Worm (Caenorhabditis elegans) whole organism, L2 larva: Measurements from ENCODE around the gene hpo-34.

Experiments used
- C34F6.9 ChIP-seq: fragments of 150-350 bp; optimal IDR thresholded peaks from 2 replicates; lab custom pipeline; 2014; ENCODE audit warnings: missing biosample characterization, missing genetic modification characterization
- F13H6.1 ChIP-seq: sonication (generic microtip); optimal IDR thresholded peaks from 2 replicates; lab custom pipeline; 2016; ENCODE audit warnings: missing genetic modification characterization, missing compliant biosample characterization
- Y55F3AM.14 ChIP-seq: fragments of 200-800 bp; sonication (Bioruptor generic); optimal IDR thresholded peaks from 2 replicates; lab custom pipeline; 2018; ENCODE audit warnings: mild to moderate bottlenecking, missing genetic modification characterization, missing compliant biosample characterization
- alr-1 ChIP-seq: fragments of 150-350 bp; optimal IDR thresholded peaks from 2 replicates; lab custom pipeline; 2014; ENCODE audit warnings: missing biosample characterization, missing genetic modification characterization
- aly-2 ChIP-seq: fragments of 150-350 bp; optimal IDR thresholded peaks from 2 replicates; lab custom pipeline; 2014; ENCODE audit warnings: missing biosample characterization, missing genetic modification characterization
- ama-1 ChIP-seq: fragments of 150-350 bp; optimal IDR thresholded peaks from 2 replicates; lab custom pipeline; 2018; ENCODE audit warnings: inconsistent platforms
- blmp-1 ChIP-seq: sonication (generic microtip); optimal IDR thresholded peaks from 2 replicates; lab custom pipeline; 2017; ENCODE audit warnings: missing genetic modification characterization, mild to moderate bottlenecking, missing compliant biosample characterization, antibody characterized with exemption, moderate library complexity; ENCODE audit not compliant: insufficient read depth
- ceh-16 ChIP-seq: fragments of 150-350 bp; optimal IDR thresholded peaks from 2 replicates; lab custom pipeline; 2014; ENCODE audit warnings: missing biosample characterization, missing genetic modification characterization
- ceh-82 ChIP-seq: fragments of 150-350 bp; optimal IDR thresholded peaks from 2 replicates; lab custom pipeline; 2014; ENCODE audit warnings: missing biosample characterization, missing genetic modification characterization
- crh-2 ChIP-seq: sonication (generic microtip); optimal IDR thresholded peaks from 2 replicates; lab custom pipeline; 2017; ENCODE audit warnings: missing biosample characterization, missing genetic modification characterization
- egl-27 ChIP-seq: sonication (generic microtip); optimal IDR thresholded peaks from 3 replicates; lab custom pipeline; 2017; ENCODE audit warnings: missing biosample characterization, missing genetic modification reagents, missing genetic modification characterization
- elt-3 ChIP-seq: sonication (generic microtip); optimal IDR thresholded peaks from 2 replicates; lab custom pipeline; 2017; ENCODE audit warnings: missing biosample characterization, missing genetic modification characterization
- fos-1 ChIP-seq: fragments of 150-350 bp; optimal IDR thresholded peaks from 2 replicates; lab custom pipeline; 2014; ENCODE audit warnings: missing biosample characterization, missing genetic modification characterization
- lin-11 ChIP-seq: fragments of 150-350 bp; sonication (generic microtip); optimal IDR thresholded peaks from 2 replicates; lab custom pipeline; 2014; ENCODE audit warnings: missing biosample characterization, missing genetic modification characterization, inconsistent platforms, mixed read lengths
- lin-13 ChIP-seq: fragments of 150-350 bp; optimal IDR thresholded peaks from 2 replicates; lab custom pipeline; 2014; ENCODE audit warnings: missing biosample characterization, missing genetic modification reagents, missing genetic modification characterization
- lin-39 ChIP-seq: fragments of 150-350 bp; optimal IDR thresholded peaks from 2 replicates; lab custom pipeline; 2014; ENCODE audit warnings: missing biosample characterization, missing genetic modification reagents, missing genetic modification characterization
- lsy-2 ChIP-seq, 2 experiments: fragments of 150-350 bp in 1 of 2; sonication (generic microtip) in 1 of 2; optimal IDR thresholded peaks; 2 replicates each; lab custom pipeline; 2014 to 2017; ENCODE audit warnings: missing biosample characterization in 2 of 2, missing genetic modification characterization in 2 of 2
- mab-5 ChIP-seq: fragments of 150-350 bp; optimal IDR thresholded peaks from 2 replicates; lab custom pipeline; 2014; ENCODE audit warnings: missing biosample characterization, missing genetic modification characterization
- mbf-1 ChIP-seq: sonication (generic microtip); optimal IDR thresholded peaks from 2 replicates; lab custom pipeline; 2017; ENCODE audit warnings: missing biosample characterization, missing genetic modification characterization
- nhr-10 ChIP-seq: sonication (generic microtip); optimal IDR thresholded peaks from 2 replicates; lab custom pipeline; 2017; ENCODE audit warnings: missing biosample characterization, missing genetic modification characterization
- nhr-11 ChIP-seq: fragments of 150-350 bp; optimal IDR thresholded peaks from 2 replicates; lab custom pipeline; 2014; ENCODE audit warnings: missing biosample characterization, missing genetic modification characterization
- nhr-12 ChIP-seq: fragments of 150-350 bp; optimal IDR thresholded peaks from 2 replicates; lab custom pipeline; 2014; ENCODE audit warnings: missing biosample characterization, missing genetic modification characterization
- nhr-129 ChIP-seq: fragments of 150-350 bp; optimal IDR thresholded peaks from 2 replicates; lab custom pipeline; 2014; ENCODE audit warnings: missing biosample characterization, missing genetic modification characterization
- nhr-21 ChIP-seq: fragments of 150-350 bp; optimal IDR thresholded peaks from 2 replicates; lab custom pipeline; 2014; ENCODE audit warnings: missing biosample characterization, missing genetic modification characterization
- nhr-23 ChIP-seq: fragments of 150-350 bp; optimal IDR thresholded peaks from 2 replicates; lab custom pipeline; 2014; ENCODE audit warnings: missing biosample characterization, missing genetic modification reagents, missing genetic modification characterization
- nhr-237 ChIP-seq: fragments of 150-350 bp; optimal IDR thresholded peaks from 2 replicates; lab custom pipeline; 2014; ENCODE audit warnings: missing biosample characterization, missing genetic modification characterization
- nhr-25 ChIP-seq: fragments of 150-350 bp; sonication (generic microtip); optimal IDR thresholded peaks from 3 replicates; lab custom pipeline; 2014; ENCODE audit warnings: missing biosample characterization, missing genetic modification characterization
- nhr-6 ChIP-seq: fragments of 150-350 bp; optimal IDR thresholded peaks from 2 replicates; lab custom pipeline; 2014; ENCODE audit warnings: missing biosample characterization, missing genetic modification characterization
- nhr-77 ChIP-seq: fragments of 150-350 bp; optimal IDR thresholded peaks from 2 replicates; lab custom pipeline; 2014; ENCODE audit warnings: missing biosample characterization, missing genetic modification characterization
- peb-1 ChIP-seq: fragments of 150-350 bp; optimal IDR thresholded peaks from 2 replicates; lab custom pipeline; 2014; ENCODE audit warnings: missing biosample characterization, missing genetic modification characterization
- sem-4 ChIP-seq: fragments of 150-350 bp; optimal IDR thresholded peaks from 2 replicates; lab custom pipeline; 2014; ENCODE audit warnings: missing biosample characterization, missing genetic modification reagents, missing genetic modification characterization
- skn-1 ChIP-seq: sonication (generic microtip); optimal IDR thresholded peaks from 2 replicates; lab custom pipeline; 2017; ENCODE audit warnings: missing biosample characterization, missing genetic modification characterization
- sma-9 ChIP-seq, 2 experiments: fragments of 150-350 bp in 1 of 2; sonication (generic microtip) in 1 of 2; optimal IDR thresholded peaks; 2 replicates each; lab custom pipeline; 2014 to 2016; ENCODE audit warnings: missing genetic modification characterization in 2 of 2, mild to moderate bottlenecking in 1 of 2, missing biosample characterization in 1 of 2, missing compliant biosample characterization in 1 of 2, missing genetic modification reagents in 1 of 2, moderate library complexity in 1 of 2
- snpc-4 ChIP-seq: fragments of 150-350 bp; optimal IDR thresholded peaks from 2 replicates; lab custom pipeline; 2014; ENCODE audit warnings: missing biosample characterization, missing genetic modification characterization
- unc-39 ChIP-seq: fragments of 150-350 bp; optimal IDR thresholded peaks from 2 replicates; lab custom pipeline; 2014; ENCODE audit warnings: missing biosample characterization, missing genetic modification characterization
- unc-55 ChIP-seq: fragments of 150-350 bp; sonication (generic microtip); optimal IDR thresholded peaks from 3 replicates; lab custom pipeline; 2014; ENCODE audit warnings: missing biosample characterization, missing genetic modification reagents, missing genetic modification characterization
- unc-62 ChIP-seq: fragments of 150-350 bp; optimal IDR thresholded peaks from 2 replicates; lab custom pipeline; 2014; ENCODE audit warnings: missing biosample characterization, missing genetic modification reagents, missing genetic modification characterization
- ztf-11 ChIP-seq: sonication (generic microtip); optimal IDR thresholded peaks from 2 replicates; lab custom pipeline; 2017; ENCODE audit warnings: missing biosample characterization, missing genetic modification characterization
- ztf-4 ChIP-seq: fragments of 150-350 bp; optimal IDR thresholded peaks from 2 replicates; lab custom pipeline; 2014; ENCODE audit warnings: missing biosample characterization, missing genetic modification characterization

Gene hpo-34

ce11 chrX:11482134-11482533 is 36.7 kb downstream of the hpo-34 start:
- TF ChIP-seq nhr-21 (peak; percentile 37), sem-4 (tag; lab: Kevin White, UChicago) (peak; percentile 52), unc-62 (GFP tag; lab: Kevin White, UChicago) (no peak), skn-1 (no peak), crh-2 (tag; lab: Kevin White, UChicago) (no peak), egl-27 (tag; lab: Kevin White, UChicago) (no peak), peb-1 (tag; lab: Kevin White, UChicago) (no peak)

DNA sequence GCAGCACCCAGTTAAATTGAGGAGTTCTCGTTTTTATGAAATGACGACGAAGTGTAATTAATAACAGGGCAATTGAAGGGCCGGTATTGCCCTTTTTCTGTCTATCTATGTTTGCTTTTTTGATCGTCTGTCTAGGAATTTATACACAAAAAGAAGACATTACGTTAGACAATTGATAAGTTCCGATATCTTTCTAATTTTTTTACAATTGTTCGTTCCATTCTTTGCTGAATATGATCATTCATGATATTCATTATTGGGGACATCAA is 37.1 kb downstream of the hpo-34 start:
- TF ChIP-seq nhr-129, result no peak
- no peak for TF ChIP-seq lsy-2 (tag; optimal IDR thresholded peaks at IDR 0.05; lab: Kevin White, UChicago)
- no peak for TF ChIP-seq F13H6.1 (tag; lab: Kevin White, UChicago)
- no peak for TF ChIP-seq nhr-23 (tag; lab: Kevin White, UChicago)
- TF ChIP-seq unc-55 (GFP tag; lab: Kevin White, UChicago), result no peak
- TF ChIP-seq mab-5 (tag; lab: Kevin White, UChicago), result no peak
- no peak for TF ChIP-seq aly-2 (tag; lab: Kevin White, UChicago)
- TF ChIP-seq crh-2 (tag; lab: Kevin White, UChicago), result no peak
- TF ChIP-seq ceh-16 (tag; lab: Kevin White, UChicago), result no peak
- peak; percentile 17 for TF ChIP-seq fos-1 (tag; lab: Kevin White, UChicago)
- peak; percentile 76 for TF ChIP-seq sma-9 (GFP tag; optimal IDR thresholded peaks at IDR 0.05; lab: Kevin White, UChicago)
- TF ChIP-seq sma-9 (tag; optimal IDR thresholded peaks at IDR 0.05; lab: Kevin White, UChicago), result no peak
- no peak for TF ChIP-seq nhr-77
- no peak for TF ChIP-seq nhr-10 (tag; lab: Kevin White, UChicago)
- TF ChIP-seq ama-1 (lab: Kevin White, UChicago), result no peak
- no peak for TF ChIP-seq unc-62 (GFP tag; lab: Kevin White, UChicago)
- no peak for TF ChIP-seq mbf-1 (tag; lab: Kevin White, UChicago)
- TF ChIP-seq nhr-12, result no peak
- no peak for TF ChIP-seq Y55F3AM.14 (GFP tag; lab: Kevin White, UChicago)
- no peak for TF ChIP-seq sem-4 (tag; lab: Kevin White, UChicago)
- no peak for TF ChIP-seq nhr-21
- TF ChIP-seq nhr-6 (tag; lab: Kevin White, UChicago), result no peak
- TF ChIP-seq elt-3 (tag; lab: Kevin White, UChicago), result no peak
- no peak for TF ChIP-seq unc-39 (tag; lab: Kevin White, UChicago)
- TF ChIP-seq alr-1 (tag; lab: Kevin White, UChicago), result no peak
- peak; percentile 7 for TF ChIP-seq nhr-25 (tag; lab: Kevin White, UChicago)
- TF ChIP-seq lin-13 (GFP tag; lab: Kevin White, UChicago), result no peak
- peak; percentile 36 for TF ChIP-seq blmp-1 (tag; lab: Kevin White, UChicago)

DNA sequence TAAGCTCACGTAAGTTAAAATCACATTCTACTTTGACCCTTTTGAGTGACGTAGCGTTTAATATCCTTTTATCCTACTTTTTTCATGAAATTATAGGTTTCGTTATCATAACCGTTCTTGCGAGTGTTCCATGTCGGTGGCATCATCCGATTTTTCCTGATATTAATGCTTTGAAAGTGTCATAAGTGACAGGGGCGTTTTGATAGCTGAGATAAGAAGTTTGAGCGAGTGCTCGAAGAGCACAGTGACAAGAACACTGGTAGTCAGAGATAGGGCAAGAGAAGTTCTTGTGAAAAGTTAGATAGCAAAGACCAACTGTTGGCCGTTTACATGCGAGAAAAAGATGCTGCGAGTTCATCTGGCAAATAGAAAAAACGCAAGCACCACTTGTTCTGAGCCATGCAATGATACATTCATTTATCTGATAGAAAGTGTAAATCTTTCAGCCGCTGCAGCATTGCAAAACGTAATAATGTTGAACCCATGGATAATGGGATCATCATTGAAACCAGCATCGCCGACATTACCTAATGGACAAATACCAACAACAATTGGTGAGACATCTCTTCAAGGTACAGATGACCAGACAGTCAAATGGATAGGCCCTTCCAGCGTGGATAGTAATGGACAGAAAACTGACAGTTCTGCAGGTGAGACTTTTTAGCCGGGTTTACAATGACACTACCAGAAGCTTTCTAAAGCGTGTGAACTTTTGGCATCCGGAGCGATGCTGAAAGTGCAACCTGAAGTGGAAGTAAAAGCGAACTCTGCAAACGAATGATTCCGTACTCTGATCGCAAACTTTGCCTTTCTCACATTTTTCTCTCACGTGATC is 37.7 kb downstream of the hpo-34 start:
- TF ChIP-seq unc-39 (tag; lab: Kevin White, UChicago) (no peak), fos-1 (tag; lab: Kevin White, UChicago) (peak; percentile 87), mab-5 (tag; lab: Kevin White, UChicago) (no peak), lin-11 (no peak), ztf-4 (tag; lab: Kevin White, UChicago) (peak; percentile 21), C34F6.9 (peak; percentile 6), alr-1 (tag; lab: Kevin White, UChicago) (no peak), Y55F3AM.14 (GFP tag; lab: Kevin White, UChicago) (no peak), unc-55 (GFP tag; lab: Kevin White, UChicago) (no peak), ceh-82 (tag; lab: Kevin White, UChicago) (no peak), lin-39 (tag; lab: Kevin White, UChicago) (no peak), nhr-21 (no peak), nhr-129 (peak; percentile 1), nhr-6 (tag; lab: Kevin White, UChicago) (no peak), egl-27 (tag; lab: Kevin White, UChicago) (no peak), F13H6.1 (tag; lab: Kevin White, UChicago) (peak; percentile 4), peb-1 (tag; lab: Kevin White, UChicago) (no peak), snpc-4 (tag; lab: Kevin White, UChicago) (no peak), ama-1 (lab: Kevin White, UChicago) (peak; percentile 44), nhr-11 (tag; lab: Kevin White, UChicago) (no peak), lsy-2 (tag; optimal IDR thresholded peaks at IDR 0.05; lab: Kevin White, UChicago) (no peak), aly-2 (tag; lab: Kevin White, UChicago) (no peak), nhr-10 (tag; lab: Kevin White, UChicago) (no peak), crh-2 (tag; lab: Kevin White, UChicago) (peak; percentile 33), nhr-237 (tag; lab: Kevin White, UChicago) (no peak), ztf-11 (tag; lab: Kevin White, UChicago) (no peak)
